Worm (Caenorhabditis elegans) whole organism, L3 larva: ENCODE results near the gene dnj-8.

Source experiments
- ZK546.5 ChIP-seq: sonication (generic microtip); optimal IDR thresholded peaks from 2 replicates; lab custom pipeline; 2017; ENCODE audit warnings: missing biosample characterization, missing genetic modification characterization
- aly-2 ChIP-seq: fragments of 150-350 bp; optimal IDR thresholded peaks from 2 replicates; lab custom pipeline; 2014; ENCODE audit warnings: missing biosample characterization, missing genetic modification characterization
- ama-1 ChIP-seq: fragments of 150-350 bp; optimal IDR thresholded peaks from 2 replicates; lab custom pipeline; 2018
- ceh-28 ChIP-seq: fragments of 150-350 bp; optimal IDR thresholded peaks from 2 replicates; lab custom pipeline; 2014; ENCODE audit warnings: missing biosample characterization, missing genetic modification reagents, missing genetic modification characterization
- ceh-82 ChIP-seq: fragments of 150-350 bp; optimal IDR thresholded peaks from 2 replicates; lab custom pipeline; 2014; ENCODE audit warnings: missing biosample characterization, missing genetic modification characterization
- ceh-9 ChIP-seq: sonication (generic microtip); optimal IDR thresholded peaks from 2 replicates; lab custom pipeline; 2018; ENCODE audit warnings: missing biosample characterization, missing genetic modification characterization
- egl-27 ChIP-seq: sonication (generic microtip); optimal IDR thresholded peaks from 4 replicates; lab custom pipeline; 2017; ENCODE audit warnings: missing biosample characterization, missing genetic modification reagents, missing genetic modification characterization
- egl-5 ChIP-seq: fragments of 150-350 bp; optimal IDR thresholded peaks from 2 replicates; lab custom pipeline; 2017; ENCODE audit warnings: missing biosample characterization, missing genetic modification reagents, missing genetic modification characterization, inconsistent platforms
- elt-1 ChIP-seq: fragments of 150-350 bp; optimal IDR thresholded peaks from 2 replicates; lab custom pipeline; 2014; ENCODE audit warnings: missing biosample characterization, missing genetic modification characterization
- elt-2 ChIP-seq: sonication (generic microtip); optimal IDR thresholded peaks from 2 replicates; lab custom pipeline; 2016; ENCODE audit warnings: missing genetic modification reagents, mild to moderate bottlenecking, missing genetic modification characterization, missing compliant biosample characterization
- elt-3 ChIP-seq, 3 experiments: fragments of 150-350 bp in 1 of 3; sonication (generic microtip) in 2 of 3; optimal IDR thresholded peaks; 2 replicates in 2 of 3; 4 replicates in 1 of 3; lab custom pipeline; 2014 to 2017; ENCODE audit warnings: missing biosample characterization in 3 of 3, missing genetic modification characterization in 3 of 3
- eor-1 ChIP-seq, 2 experiments: fragments of 150-350 bp; optimal IDR thresholded peaks; 2 replicates each; lab custom pipeline; 2014 to 2018; ENCODE audit warnings: missing biosample characterization in 2 of 2, missing genetic modification characterization in 2 of 2
- fkh-10 ChIP-seq: sonication (generic microtip); optimal IDR thresholded peaks from 2 replicates; lab custom pipeline; 2017; ENCODE audit warnings: missing biosample characterization, missing genetic modification reagents, missing genetic modification characterization
- fkh-2 ChIP-seq: fragments of 150-350 bp; optimal IDR thresholded peaks from 2 replicates; lab custom pipeline; 2014; ENCODE audit warnings: missing biosample characterization, missing genetic modification reagents, missing genetic modification characterization
- fos-1 ChIP-seq: fragments of 150-350 bp; optimal IDR thresholded peaks from 2 replicates; lab custom pipeline; 2014; ENCODE audit warnings: missing biosample characterization, missing genetic modification characterization
- hmg-11 ChIP-seq: sonication (generic microtip); optimal IDR thresholded peaks from 2 replicates; lab custom pipeline; 2016; ENCODE audit warnings: missing genetic modification characterization, missing compliant biosample characterization
- jun-1 ChIP-seq: fragments of 150-350 bp; optimal IDR thresholded peaks from 2 replicates; lab custom pipeline; 2014; ENCODE audit warnings: missing biosample characterization, missing genetic modification reagents, missing genetic modification characterization
- lin-15B ChIP-seq: fragments of 150-350 bp; optimal IDR thresholded peaks from 2 replicates; lab custom pipeline; 2014; ENCODE audit warnings: missing biosample characterization, missing genetic modification characterization
- lin-39 ChIP-seq: fragments of 150-350 bp; optimal IDR thresholded peaks from 2 replicates; lab custom pipeline; 2018; ENCODE audit warnings: missing biosample characterization, missing genetic modification reagents, missing genetic modification characterization
- lsy-12 ChIP-seq: sonication (generic microtip); optimal IDR thresholded peaks from 2 replicates; lab custom pipeline; 2016; ENCODE audit warnings: mild to moderate bottlenecking, missing genetic modification characterization, missing compliant biosample characterization
- mdl-1 ChIP-seq: fragments of 150-350 bp; optimal IDR thresholded peaks from 2 replicates; lab custom pipeline; 2014; ENCODE audit warnings: missing biosample characterization, missing genetic modification characterization
- mml-1 ChIP-seq: fragments of 150-350 bp; sonication (generic microtip); optimal IDR thresholded peaks from 3 replicates; lab custom pipeline; 2014; ENCODE audit warnings: missing biosample characterization, missing genetic modification characterization
- nfya-1 ChIP-seq: sonication (generic microtip); optimal IDR thresholded peaks from 2 replicates; lab custom pipeline; 2017; ENCODE audit warnings: missing genetic modification characterization, mild to moderate bottlenecking, missing compliant biosample characterization, antibody characterized with exemption, moderate library complexity; ENCODE audit not compliant: insufficient read depth
- nhr-11 ChIP-seq: fragments of 150-350 bp; optimal IDR thresholded peaks from 2 replicates; lab custom pipeline; 2014; ENCODE audit warnings: missing biosample characterization, missing genetic modification characterization
- nhr-12 ChIP-seq: fragments of 150-350 bp; optimal IDR thresholded peaks from 2 replicates; lab custom pipeline; 2014; ENCODE audit warnings: missing biosample characterization, missing genetic modification characterization
- nhr-23 ChIP-seq: fragments of 150-350 bp; optimal IDR thresholded peaks from 2 replicates; lab custom pipeline; 2014; ENCODE audit warnings: missing biosample characterization, missing genetic modification reagents, missing genetic modification characterization
- nhr-237 ChIP-seq: fragments of 150-350 bp; optimal IDR thresholded peaks from 2 replicates; lab custom pipeline; 2014; ENCODE audit warnings: missing biosample characterization, missing genetic modification characterization
- nhr-25 ChIP-seq: sonication (generic microtip); optimal IDR thresholded peaks from 2 replicates; lab custom pipeline; 2017; ENCODE audit warnings: missing biosample characterization, missing genetic modification characterization
- nhr-28 ChIP-seq: fragments of 150-350 bp; optimal IDR thresholded peaks from 2 replicates; lab custom pipeline; 2014; ENCODE audit warnings: missing biosample characterization, missing genetic modification characterization
- nhr-43 ChIP-seq: sonication (generic microtip); optimal IDR thresholded peaks from 2 replicates; lab custom pipeline; 2016; ENCODE audit warnings: mild to moderate bottlenecking, missing genetic modification characterization, missing compliant biosample characterization; ENCODE audit not compliant: poor library complexity, severe bottlenecking
- nhr-76 ChIP-seq: fragments of 150-350 bp; sonication (generic microtip); optimal IDR thresholded peaks from 5 replicates; lab custom pipeline; 2014; ENCODE audit warnings: missing biosample characterization, missing genetic modification characterization
- nhr-77 ChIP-seq: fragments of 150-350 bp; optimal IDR thresholded peaks from 2 replicates; lab custom pipeline; 2014; ENCODE audit warnings: missing biosample characterization, missing genetic modification characterization
- pha-4 ChIP-seq: fragments of 150-350 bp; optimal IDR thresholded peaks from 2 replicates; lab custom pipeline; 2014; ENCODE audit warnings: missing biosample characterization, missing genetic modification reagents, missing genetic modification characterization
- pqm-1 ChIP-seq: fragments of 150-350 bp; optimal IDR thresholded peaks from 2 replicates; lab custom pipeline; 2017; ENCODE audit warnings: missing biosample characterization, missing genetic modification characterization, inconsistent platforms
- sea-2 ChIP-seq: fragments of 150-350 bp; sonication (generic microtip); optimal IDR thresholded peaks from 4 replicates; lab custom pipeline; 2014; ENCODE audit warnings: missing biosample characterization, missing genetic modification reagents, missing genetic modification characterization
- skn-1 ChIP-seq: fragments of 150-350 bp; optimal IDR thresholded peaks from 2 replicates; lab custom pipeline; 2014; ENCODE audit warnings: missing biosample characterization, missing genetic modification characterization
- snpc-4 ChIP-seq: fragments of 150-350 bp; optimal IDR thresholded peaks from 2 replicates; lab custom pipeline; 2014; ENCODE audit warnings: missing biosample characterization, missing genetic modification characterization
- tbx-2 ChIP-seq: sonication (generic microtip); optimal IDR thresholded peaks from 2 replicates; lab custom pipeline; 2016; ENCODE audit warnings: mild to moderate bottlenecking, missing genetic modification characterization, missing compliant biosample characterization
- unc-39 ChIP-seq: sonication (generic microtip); optimal IDR thresholded peaks from 4 replicates; lab custom pipeline; 2017; ENCODE audit warnings: missing biosample characterization, missing genetic modification characterization
- unc-62 ChIP-seq: fragments of 150-350 bp; sonication (generic microtip); optimal IDR thresholded peaks from 4 replicates; lab custom pipeline; 2014; ENCODE audit warnings: missing biosample characterization, missing genetic modification reagents, missing genetic modification characterization
- ztf-11 ChIP-seq: fragments of 150-350 bp; optimal IDR thresholded peaks from 2 replicates; lab custom pipeline; 2014; ENCODE audit warnings: missing biosample characterization, missing genetic modification characterization
- ztf-4 ChIP-seq: fragments of 150-350 bp; optimal IDR thresholded peaks from 2 replicates; lab custom pipeline; 2014; ENCODE audit warnings: missing biosample characterization, missing genetic modification characterization

dnj-8 gene

DNA sequence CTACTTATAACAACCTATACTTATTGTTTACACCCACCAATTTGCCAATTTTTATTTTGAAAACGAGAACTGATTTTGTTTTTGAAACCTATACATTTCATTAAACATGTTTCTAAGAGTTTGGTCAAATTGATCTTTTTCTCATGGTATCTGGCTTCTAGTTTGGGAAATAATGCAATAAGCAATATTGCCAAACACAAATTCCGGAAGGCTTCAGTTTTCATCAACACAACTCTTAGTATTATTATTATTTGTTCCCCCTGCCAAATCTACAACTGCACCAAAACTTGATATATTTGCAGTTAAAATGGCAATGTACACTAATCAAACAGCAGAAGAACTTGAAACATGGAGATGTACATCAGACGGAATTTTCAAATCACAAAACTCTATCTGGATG is 29.2 kb downstream of the dnj-8 start, which contains the start of gene sra-27:
sra-27 (plus strand) TSS at position 301 of the 400 bp plus-strand sequence.
- TF ChIP-seq unc-62 (GFP tag; lab: Kevin White, UChicago) (no peak), mdl-1 (tag; lab: Kevin White, UChicago) (no peak), fos-1 (tag; lab: Kevin White, UChicago) (no peak), fkh-10 (no peak), elt-2 (tag; lab: Kevin White, UChicago) (no peak), lin-39 (tag; lab: Kevin White, UChicago) (no peak), egl-5 (tag; lab: Kevin White, UChicago) (no peak), ZK546.5 (no peak), ceh-82 (tag; lab: Kevin White, UChicago) (no peak), pqm-1 (no peak), eor-1 (tag; optimal IDR thresholded peaks at IDR 0.05; lab: Kevin White, UChicago) (no peak), nfya-1 (tag; lab: Kevin White, UChicago) (no peak), ceh-9 (tag; lab: Kevin White, UChicago) (no peak), pha-4 (no peak), egl-27 (tag; lab: Kevin White, UChicago) (no peak), nhr-25 (tag; lab: Kevin White, UChicago) (no peak), ama-1 (no peak)

DNA sequence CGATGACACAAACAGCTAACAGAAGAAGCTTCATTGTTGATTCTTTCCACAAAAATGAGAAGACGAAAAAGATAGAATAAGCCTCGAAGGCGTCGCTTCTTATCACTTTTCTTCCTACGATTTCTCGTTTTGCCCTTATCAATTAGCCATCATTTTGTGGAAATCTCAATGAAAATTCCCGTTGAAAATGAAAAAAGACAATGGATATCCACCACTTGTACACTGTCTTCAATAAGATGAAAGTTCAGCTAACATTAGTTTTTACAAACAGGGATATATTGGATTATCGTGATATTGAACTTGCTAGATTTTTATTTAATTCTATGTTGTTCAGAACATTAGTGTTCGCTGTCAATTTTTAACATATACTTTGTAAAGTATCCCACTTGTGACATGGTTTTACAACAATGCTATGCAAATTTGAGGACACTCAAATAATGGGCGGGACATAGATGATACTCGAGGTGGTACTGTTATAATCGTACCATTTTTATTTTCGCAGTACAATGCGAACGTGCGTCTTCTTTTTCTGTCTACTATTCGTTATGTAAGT is 31.2 kb downstream of the dnj-8 start, which contains the start of the genes F18C5.5 and F18C5.9:
F18C5.5 (minus strand) TSS at position 101 of the 553 bp plus-strand sequence.
F18C5.9 (plus strand) TSS at position 503 of the 553 bp plus-strand sequence.
- TF ChIP-seq fos-1 (tag; lab: Kevin White, UChicago) (no peak), nhr-77 (no peak), mml-1 (tag; lab: Kevin White, UChicago) (no peak), ama-1 (no peak), egl-27 (tag; lab: Kevin White, UChicago) (no peak), nhr-43 (tag; lab: Kevin White, UChicago) (no peak), fkh-2 (tag; lab: Kevin White, UChicago) (no peak), hmg-11 (no peak), nhr-12 (tag; lab: Kevin White, UChicago) (no peak), pha-4 (no peak), eor-1 (tag; optimal IDR thresholded peaks at IDR 0.05; lab: Kevin White, UChicago) (no peak), elt-3 (tag; optimal IDR thresholded peaks at IDR 0.05; lab: Kevin White, UChicago) (no peak), ceh-9 (tag; lab: Kevin White, UChicago) (no peak), unc-62 (GFP tag; lab: Kevin White, UChicago) (no peak), pqm-1 (no peak), ztf-4 (tag; lab: Kevin White, UChicago) (no peak), nhr-76 (tag; lab: Kevin White, UChicago) (no peak)

- TF ChIP-seq ceh-9 (tag; lab: Kevin White, UChicago) (no peak), pqm-1 (no peak), fkh-2 (tag; lab: Kevin White, UChicago) (no peak), snpc-4 (no peak), skn-1 (tag; lab: Kevin White, UChicago) (no peak), elt-2 (tag; lab: Kevin White, UChicago) (peak; percentile 17), ceh-28 (tag; lab: Kevin White, UChicago) (no peak), tbx-2 (peak; percentile 8), nhr-25 (tag; lab: Kevin White, UChicago) (no peak), nhr-28 (tag; lab: Kevin White, UChicago) (no peak), unc-62 (GFP tag; lab: Kevin White, UChicago) (no peak), jun-1 (tag; lab: Kevin White, UChicago) (no peak), sea-2 (GFP tag; lab: Kevin White, UChicago) (no peak), elt-3 (tag; optimal IDR thresholded peaks at IDR 0.05; lab: Kevin White, UChicago) (no peak), lin-39 (tag; lab: Kevin White, UChicago) (peak; percentile 73), lsy-12 (peak; percentile 42), aly-2 (no peak), ztf-11 (no peak), elt-1 (no peak), nhr-77 (no peak), ztf-4 (tag; lab: Kevin White, UChicago) (no peak), fkh-10 (no peak), ceh-82 (tag; lab: Kevin White, UChicago) (no peak), nhr-237 (tag; lab: Kevin White, UChicago) (no peak), nhr-43 (tag; lab: Kevin White, UChicago) (peak; percentile 56), nhr-23 (tag; lab: Kevin White, UChicago) (no peak), ZK546.5 (no peak), nhr-76 (tag; lab: Kevin White, UChicago) (no peak), nfya-1 (tag; lab: Kevin White, UChicago) (peak; percentile 9), mml-1 (tag; lab: Kevin White, UChicago) (no peak), hmg-11 (no peak), nhr-11 (tag; lab: Kevin White, UChicago) (no peak), lin-15B (tag; lab: Kevin White, UChicago) (no peak), pha-4 (peak; percentile 56), ama-1 (peak; percentile 23), fos-1 (tag; lab: Kevin White, UChicago) (no peak), unc-39 (tag; lab: Kevin White, UChicago) (no peak), egl-5 (tag; lab: Kevin White, UChicago) (no peak), mdl-1 (tag; lab: Kevin White, UChicago) (no peak)
- TF ChIP-seq, all 47 proteins: peak for 8
Observed at ce11 chrII:6565077-6565476, 32.8 kb downstream of the dnj-8 start, which contains the start of gene mpz-3. TSS of gene mpz-3 (minus strand) at chrII:6565396.
